Worm (Caenorhabditis elegans) whole organism, L4 larva: ENCODE results near the gene lin-52.

Experiments used
- D1046.2 ChIP-seq: fragments of 200-800 bp; sonication (Bioruptor generic); IDR thresholded peaks from 2 replicates; pipeline ENCODE4 v1.3.6; 2022; ENCODE audit warnings: missing genetic modification characterization, missing compliant biosample characterization
- F37D6.2 ChIP-seq: sonication (generic microtip); optimal IDR thresholded peaks from 2 replicates; lab custom pipeline; 2016; ENCODE audit warnings: mild to moderate bottlenecking, missing genetic modification characterization, missing compliant biosample characterization
- F44E2.7 ChIP-seq: fragments of 200-800 bp; sonication (Bioruptor generic); IDR thresholded peaks from 2 replicates; pipeline ENCODE4 v2.1.2; 2022; ENCODE audit warnings: missing genetic modification characterization, missing compliant biosample characterization
- R02D3.7 ChIP-seq: fragments of 150-350 bp; sonication (generic microtip); optimal IDR thresholded peaks from 3 replicates; lab custom pipeline; 2014; ENCODE audit warnings: missing biosample characterization, missing genetic modification characterization
- T26A8.4 ChIP-seq: fragments of 200-800 bp; sonication (Bioruptor generic); IDR thresholded peaks from 2 replicates; pipeline ENCODE4 v1.3.6; 2022; ENCODE audit warnings: missing genetic modification characterization, missing compliant biosample characterization
- Y105C5A.15 ChIP-seq: fragments of 200-800 bp; sonication (Bioruptor generic); IDR thresholded peaks from 2 replicates; pipeline ENCODE4 v1.3.6; 2022; ENCODE audit warnings: missing genetic modification characterization, missing compliant biosample characterization
- Y48G9A.11 ChIP-seq: fragments of 200-800 bp; sonication (Bioruptor generic); IDR thresholded peaks from 2 replicates; pipeline ENCODE4 v1.3.6; 2022; ENCODE audit warnings: missing genetic modification reagents, missing genetic modification characterization, missing compliant biosample characterization
- Y5F2A.4 ChIP-seq: fragments of 200-800 bp; sonication (Bioruptor generic); optimal IDR thresholded peaks from 2 replicates; lab custom pipeline; 2018; ENCODE audit warnings: mild to moderate bottlenecking, missing genetic modification characterization, missing compliant biosample characterization
- Y75B8A.6 ChIP-seq: fragments of 200-800 bp; sonication (Bioruptor generic); IDR thresholded peaks from 2 replicates; pipeline ENCODE4 v1.3.6; 2022; ENCODE audit warnings: missing genetic modification reagents, missing genetic modification characterization, missing compliant biosample characterization
- aha-1 ChIP-seq: fragments of 150-350 bp; peaks from one replicate; lab custom pipeline; 2014; ENCODE audit warnings: missing biosample characterization, missing genetic modification characterization
- ama-1 ChIP-seq: fragments of 150-350 bp; optimal IDR thresholded peaks from 2 replicates; lab custom pipeline; 2014; ENCODE audit warnings: inconsistent platforms, mixed read lengths
- arid-1 ChIP-seq: fragments of 200-800 bp; sonication (Bioruptor generic); conservative IDR thresholded peaks from 2 replicates; pipeline ENCODE4 v1.3.6; 2022; ENCODE audit warnings: missing genetic modification reagents, missing genetic modification characterization, missing compliant biosample characterization
- attf-4 ChIP-seq: sonication (generic microtip); optimal IDR thresholded peaks from 3 replicates; lab custom pipeline; 2017; ENCODE audit warnings: missing biosample characterization, missing genetic modification characterization
- ceh-20 ChIP-seq: fragments of 200-800 bp; sonication (Bioruptor generic); IDR thresholded peaks from 2 replicates; pipeline ENCODE4 v1.3.6; 2022; ENCODE audit warnings: missing genetic modification reagents, missing genetic modification characterization, missing compliant biosample characterization
- ceh-28 ChIP-seq: fragments of 150-350 bp; optimal IDR thresholded peaks from 2 replicates; lab custom pipeline; 2014; ENCODE audit warnings: missing biosample characterization, missing genetic modification reagents, missing genetic modification characterization
- ceh-32 ChIP-seq: sonication (generic microtip); optimal IDR thresholded peaks from 2 replicates; lab custom pipeline; 2016; ENCODE audit warnings: mild to moderate bottlenecking, missing genetic modification characterization, missing compliant biosample characterization; ENCODE audit not compliant: poor library complexity
- ceh-44 ChIP-seq: fragments of 200-800 bp; sonication (Bioruptor generic); IDR thresholded peaks from 2 replicates; pipeline ENCODE4 v1.3.6; 2022; ENCODE audit warnings: missing genetic modification reagents, missing genetic modification characterization, missing compliant biosample characterization
- ceh-62 ChIP-seq: sonication (generic microtip); optimal IDR thresholded peaks from 2 replicates; lab custom pipeline; 2017; ENCODE audit warnings: missing biosample characterization, missing genetic modification characterization
- daf-12 ChIP-seq: fragments of 150-350 bp; optimal IDR thresholded peaks from 2 replicates; lab custom pipeline; 2014; ENCODE audit warnings: missing biosample characterization, missing genetic modification reagents, missing genetic modification characterization
- dmd-6 ChIP-seq: fragments of 200-800 bp; sonication (Bioruptor generic); IDR thresholded peaks from 2 replicates; pipeline ENCODE4 v1.3.6; 2022; ENCODE audit warnings: missing genetic modification reagents, missing genetic modification characterization, missing compliant biosample characterization
- dmd-9 ChIP-seq: fragments of 200-800 bp; sonication (Bioruptor generic); IDR thresholded peaks from 2 replicates; pipeline ENCODE4 v1.3.6; 2022; ENCODE audit warnings: missing genetic modification reagents, missing genetic modification characterization, missing compliant biosample characterization
- dpl-1 ChIP-seq: fragments of 150-350 bp; optimal IDR thresholded peaks from 2 replicates; lab custom pipeline; 2014; ENCODE audit warnings: missing biosample characterization, missing genetic modification reagents, missing genetic modification characterization
- fkh-10 ChIP-seq: fragments of 150-350 bp; optimal IDR thresholded peaks from 2 replicates; lab custom pipeline; 2014; ENCODE audit warnings: missing biosample characterization, missing genetic modification reagents, missing genetic modification characterization
- fos-1 ChIP-seq: fragments of 150-350 bp; optimal IDR thresholded peaks from 2 replicates; lab custom pipeline; 2014; ENCODE audit warnings: missing biosample characterization, missing genetic modification characterization
- gei-8 ChIP-seq: fragments of 200-800 bp; sonication (Bioruptor generic); optimal IDR thresholded peaks from 2 replicates; lab custom pipeline; 2018; ENCODE audit warnings: mild to moderate bottlenecking, missing genetic modification characterization, missing compliant biosample characterization
- hif-1 ChIP-seq, 2 experiments: sonication (generic microtip); optimal IDR thresholded peaks; 2 replicates each; lab custom pipeline; 2016 to 2017; ENCODE audit warnings: missing compliant biosample characterization in 2 of 2, missing genetic modification characterization in 2 of 2, missing genetic modification reagents in 2 of 2, missing genotype in 2 of 2, mild to moderate bottlenecking in 1 of 2
- hmg-1.1 ChIP-seq: fragments of 200-800 bp; sonication (Bioruptor generic); IDR thresholded peaks from 2 replicates; pipeline ENCODE4 v1.3.6; 2022; ENCODE audit warnings: missing genetic modification reagents, missing genetic modification characterization, missing compliant biosample characterization
- jun-1 ChIP-seq: fragments of 150-350 bp; optimal IDR thresholded peaks from 2 replicates; lab custom pipeline; 2014; ENCODE audit warnings: missing biosample characterization, missing genetic modification reagents, missing genetic modification characterization
- lim-7 ChIP-seq: fragments of 200-800 bp; sonication (Bioruptor generic); IDR thresholded peaks from 2 replicates; pipeline ENCODE4 v1.3.6; 2022; ENCODE audit warnings: missing genetic modification characterization, missing compliant biosample characterization
- lin-13 ChIP-seq: fragments of 150-350 bp; optimal IDR thresholded peaks from 2 replicates; lab custom pipeline; 2014; ENCODE audit warnings: missing biosample characterization, missing genetic modification reagents, missing genetic modification characterization
- lin-39 ChIP-seq: fragments of 150-350 bp; optimal IDR thresholded peaks from 2 replicates; lab custom pipeline; 2014; ENCODE audit warnings: missing biosample characterization, missing genetic modification reagents, missing genetic modification characterization
- lir-3 ChIP-seq: sonication (generic microtip); optimal IDR thresholded peaks from 2 replicates; lab custom pipeline; 2016; ENCODE audit warnings: mild to moderate bottlenecking, missing genetic modification characterization, missing compliant biosample characterization
- madf-9 ChIP-seq: fragments of 200-800 bp; sonication (Bioruptor generic); conservative IDR thresholded peaks from 2 replicates; pipeline ENCODE4 v1.3.6; 2022; ENCODE audit warnings: missing genetic modification reagents, missing genetic modification characterization, missing compliant biosample characterization
- mdl-1 ChIP-seq, 2 experiments: fragments of 150-350 bp in 1 of 2; sonication (generic microtip) in 1 of 2; optimal IDR thresholded peaks; 2 replicates each; lab custom pipeline; 2014 to 2017; ENCODE audit warnings: missing biosample characterization in 2 of 2, missing genetic modification characterization in 2 of 2
- mdt-29 ChIP-seq: fragments of 200-800 bp; sonication (Bioruptor generic); IDR thresholded peaks from 2 replicates; pipeline ENCODE4 v1.3.6; 2022; ENCODE audit warnings: missing genetic modification reagents, missing genetic modification characterization, missing compliant biosample characterization
- mep-1 ChIP-seq: fragments of 150-350 bp; sonication (generic microtip); optimal IDR thresholded peaks from 3 replicates; lab custom pipeline; 2014; ENCODE audit warnings: missing biosample characterization, missing genetic modification characterization
- mxl-3 ChIP-seq: fragments of 200-800 bp; sonication (Bioruptor generic); optimal IDR thresholded peaks from 2 replicates; lab custom pipeline; 2018; ENCODE audit warnings: mild to moderate bottlenecking, missing genetic modification characterization, missing compliant biosample characterization
- nhr-10 ChIP-seq: fragments of 150-350 bp; optimal IDR thresholded peaks from 2 replicates; lab custom pipeline; 2014; ENCODE audit warnings: missing biosample characterization, missing genetic modification characterization
- nhr-111 ChIP-seq: fragments of 200-800 bp; sonication (Bioruptor generic); optimal IDR thresholded peaks from 2 replicates; lab custom pipeline; 2018; ENCODE audit warnings: mild to moderate bottlenecking, missing genetic modification characterization, missing compliant biosample characterization
- nhr-41 ChIP-seq: fragments of 200-800 bp; sonication (Bioruptor generic); IDR thresholded peaks from 2 replicates; pipeline ENCODE4 v1.3.6; 2022; ENCODE audit warnings: missing genetic modification reagents, missing genetic modification characterization, missing compliant biosample characterization
- nhr-42 ChIP-seq: fragments of 200-800 bp; sonication (Bioruptor generic); IDR thresholded peaks from 2 replicates; pipeline ENCODE4 v1.3.6; 2022; ENCODE audit warnings: missing genetic modification characterization, missing compliant biosample characterization
- pqm-1 ChIP-seq: sonication (generic microtip); optimal IDR thresholded peaks from 2 replicates; lab custom pipeline; 2017; ENCODE audit warnings: missing biosample characterization, missing genetic modification characterization
- rbr-2 ChIP-seq: sonication (generic microtip); optimal IDR thresholded peaks from 2 replicates; lab custom pipeline; 2016; ENCODE audit warnings: missing genotype, missing genetic modification characterization, missing compliant biosample characterization
- set-16 ChIP-seq: fragments of 200-800 bp; sonication (Bioruptor generic); IDR thresholded peaks from 2 replicates; pipeline ENCODE4 v1.3.6; 2022; ENCODE audit warnings: missing genetic modification reagents, missing genetic modification characterization, missing compliant biosample characterization
- skn-1 ChIP-seq: fragments of 150-350 bp; optimal IDR thresholded peaks from 2 replicates; lab custom pipeline; 2014; ENCODE audit warnings: missing biosample characterization, missing genetic modification characterization
- snpc-4 ChIP-seq: fragments of 150-350 bp; optimal IDR thresholded peaks from 2 replicates; lab custom pipeline; 2014; ENCODE audit warnings: missing biosample characterization, missing genetic modification characterization
- spr-3 ChIP-seq: fragments of 200-800 bp; sonication (Bioruptor generic); optimal IDR thresholded peaks from 2 replicates; lab custom pipeline; 2018; ENCODE audit warnings: mild to moderate bottlenecking, missing genetic modification characterization, missing compliant biosample characterization
- unc-39 ChIP-seq: sonication (generic microtip); optimal IDR thresholded peaks from 2 replicates; lab custom pipeline; 2017; ENCODE audit warnings: missing biosample characterization, missing genetic modification characterization
- vab-7 ChIP-seq: fragments of 200-800 bp; sonication (Bioruptor generic); IDR thresholded peaks from 2 replicates; pipeline ENCODE4 v1.3.6; 2022; ENCODE audit warnings: missing genetic modification reagents, missing genetic modification characterization, missing compliant biosample characterization
- zag-1 ChIP-seq: fragments of 150-350 bp; optimal IDR thresholded peaks from 2 replicates; lab custom pipeline; 2014; ENCODE audit warnings: missing biosample characterization, missing genetic modification characterization
- zip-2 ChIP-seq: fragments of 150-350 bp; optimal IDR thresholded peaks from 2 replicates; lab custom pipeline; 2014; ENCODE audit warnings: missing biosample characterization, missing genetic modification characterization
- ztf-11 ChIP-seq: fragments of 150-350 bp; optimal IDR thresholded peaks from 2 replicates; lab custom pipeline; 2014; ENCODE audit warnings: missing biosample characterization, missing genetic modification characterization

The lin-52 gene

ce11 chrIII:9780665-9781304 lies 43.8 kb downstream of the lin-52 start, which contains the start of gene vha-1 (continued):
- TF ChIP-seq gei-8 (no peak), ceh-44 (peak; percentile 42; the same call in 1 of the 2 replicates), dmd-6 (peak; percentile 93), dmd-9 (no peak), snpc-4 (tag; lab: Kevin White, UChicago) (no peak), R02D3.7 (tag; lab: Kevin White, UChicago) (no peak), Y75B8A.6 (no peak), mdt-29 (GFP tag; lab: Robert Waterston, UW) (peak; percentile 71; the same call in 1 of the 2 replicates), Y105C5A.15 (no peak), hif-1 (tag; optimal IDR thresholded peaks at IDR 0.05; lab: Kevin White, UChicago) (peak in 1 of 2 experiments; percentile 58), aha-1 (tag; lab: Kevin White, UChicago) (peak; percentile 48), lim-7 (no peak), lin-13 (peak; percentile 95), D1046.2 (no peak), ceh-32 (tag; lab: Kevin White, UChicago) (no peak), nhr-10 (tag; lab: Kevin White, UChicago) (peak; percentile 78), F37D6.2 (tag; lab: Kevin White, UChicago) (peak; percentile 7), T26A8.4 (GFP tag; lab: Robert Waterston, UW) (peak; percentile 77), skn-1 (tag; lab: Kevin White, UChicago) (peak; percentile 4), daf-12 (tag; lab: Kevin White, UChicago) (no peak), vab-7 (GFP tag; lab: Robert Waterston, UW) (no peak), mep-1 (tag; lab: Kevin White, UChicago) (peak; percentile 92), mxl-3 (GFP tag; lab: Kevin White, UChicago) (peak; percentile 86), ceh-28 (tag; lab: Kevin White, UChicago) (no peak), hmg-1.1 (GFP tag; lab: Robert Waterston, UW) (peak; percentile 77), set-16 (GFP tag; lab: Robert Waterston, UW) (no peak), jun-1 (tag; lab: Kevin White, UChicago) (peak; percentile 71), nhr-41 (no peak), fkh-10 (GFP tag; lab: Kevin White, UChicago) (peak; percentile 26), ceh-62 (tag; lab: Kevin White, UChicago) (no peak), zip-2 (tag; lab: Kevin White, UChicago) (no peak), lir-3 (tag; lab: Kevin White, UChicago) (no peak), nhr-111 (no peak), ama-1 (peak; percentile 87), attf-4 (no peak), Y5F2A.4 (GFP tag; lab: Kevin White, UChicago) (no peak), rbr-2 (tag; lab: Kevin White, UChicago) (peak; percentile 82), arid-1 (peak; percentile 44), nhr-42 (GFP tag; lab: Robert Waterston, UW) (no peak; the same call in 1 of the 2 replicates), unc-39 (no peak), zag-1 (tag; lab: Kevin White, UChicago) (no peak), mdl-1 (tag; optimal IDR thresholded peaks at IDR 0.05; lab: Kevin White, UChicago) (peak; percentile 4 to 70), dpl-1 (GFP tag; lab: Kevin White, UChicago) (peak; percentile 74), F44E2.7 (GFP tag; lab: Robert Waterston, UW) (no peak), pqm-1 (peak; percentile 75), Y48G9A.11 (GFP tag; lab: Robert Waterston, UW) (no peak), madf-9 (peak; percentile 69; the same call in 1 of the 2 replicates), ceh-20 (GFP tag; lab: Robert Waterston, UW) (no peak), fos-1 (tag; lab: Kevin White, UChicago) (peak; percentile 25), ztf-11 (tag; lab: Kevin White, UChicago) (no peak), lin-39 (tag; lab: Kevin White, UChicago) (no peak), spr-3 (GFP tag; lab: Kevin White, UChicago) (no peak)
